Fruit fly (Drosophila melanogaster): Measurements from ENCODE around the gene CG46059.

CG46059 gene

dm6 chr2L:19156737-19157287 lies 26.8 kb downstream of the CG46059 start:
- TF ChIP-seq HLH106 (tag; optimal IDR thresholded peaks at IDR 0.05) (no peak), Rel (GFP tag; optimal IDR thresholded peaks at IDR 0.05) (no peak), Rel (tag; optimal IDR thresholded peaks at IDR 0.05) (peak; percentile 74), Hr83 (GFP tag; optimal IDR thresholded peaks at IDR 0.05; ENCODE audit: poor library complexity, severe bottlenecking) (peak; percentile 35), lola (GFP tag; optimal IDR thresholded peaks at IDR 0.05) (no peak), brk (GFP tag; optimal IDR thresholded peaks at IDR 0.05) (no peak), h (GFP tag; optimal IDR thresholded peaks at IDR 0.05) (no peak), N (GFP tag; optimal IDR thresholded peaks at IDR 0.05) (no peak), fru (GFP tag; optimal IDR thresholded peaks at IDR 0.05) (no peak)

dm6 chr2L:19155937-19156736 lies 27.4 kb downstream of the CG46059 start:
- TF ChIP-seq ey (GFP tag; optimal IDR thresholded peaks at IDR 0.05): no peak
- no peak for TF ChIP-seq GATAd (GFP tag; optimal IDR thresholded peaks at IDR 0.05)
- peak; percentile 33 for TF ChIP-seq woc (GFP tag; optimal IDR thresholded peaks at IDR 0.05)
- peak; percentile 67 for TF ChIP-seq h (GFP tag; optimal IDR thresholded peaks at IDR 0.05)
- TF ChIP-seq foxo (GFP tag; optimal IDR thresholded peaks at IDR 0.05): peak in 1 of 2 experiments; percentile 8
- TF ChIP-seq dsf (GFP tag; optimal IDR thresholded peaks at IDR 0.05; ENCODE audit: borderline replicate concordance): no peak
- TF ChIP-seq fru (GFP tag; optimal IDR thresholded peaks at IDR 0.05): peak; percentile 4
- no peak for TF ChIP-seq Abd-B (GFP tag; optimal IDR thresholded peaks at IDR 0.05)
- TF ChIP-seq sv (GFP tag; optimal IDR thresholded peaks at IDR 0.05): no peak

- peak; percentile 6 for TF ChIP-seq jim (GFP tag; optimal IDR thresholded peaks at IDR 0.05)
- peak; percentile 40 for TF ChIP-seq woc (GFP tag; optimal IDR thresholded peaks at IDR 0.05)
- TF ChIP-seq br (GFP tag; optimal IDR thresholded peaks at IDR 0.05): no peak
- peak in 1 of 2 experiments; percentile 12 for TF ChIP-seq dl (GFP tag; optimal IDR thresholded peaks at IDR 0.05; ENCODE audit: insufficient read depth in 1 of 2, partially characterized antibody in 2 of 2)
- peak; percentile 43 for TF ChIP-seq h (GFP tag; optimal IDR thresholded peaks at IDR 0.05)
- TF ChIP-seq Rel (GFP tag; optimal IDR thresholded peaks at IDR 0.05): no peak
- peak; percentile 66 for TF ChIP-seq Rel (tag; optimal IDR thresholded peaks at IDR 0.05)
- TF ChIP-seq rgr (GFP tag; optimal IDR thresholded peaks at IDR 0.05): no peak
- peak; percentile 50 for TF ChIP-seq Hr83 (GFP tag; optimal IDR thresholded peaks at IDR 0.05; ENCODE audit: poor library complexity, severe bottlenecking)
- peak; percentile 26 for TF ChIP-seq psq (GFP tag; optimal IDR thresholded peaks at IDR 0.05)
Measured at dm6 chr2L:19154893-19155389, 28.6 kb downstream of the CG46059 start.

- no peak for TF ChIP-seq sv (GFP tag; optimal IDR thresholded peaks at IDR 0.05)
- no peak for TF ChIP-seq Dif (GFP tag; optimal IDR thresholded peaks at IDR 0.05; ENCODE audit: partially characterized antibody)
- no peak for TF ChIP-seq Hr83 (GFP tag; optimal IDR thresholded peaks at IDR 0.05; ENCODE audit: poor library complexity, severe bottlenecking)
- TF ChIP-seq Jra (GFP tag; optimal IDR thresholded peaks at IDR 0.05): no peak
Measured at dm6 chr2L:19146645-19147044, 36.9 kb downstream of the CG46059 start.

dm6 chr2L:19146047-19146446 lies 37.5 kb downstream of the CG46059 start:
- TF ChIP-seq fru (GFP tag; optimal IDR thresholded peaks at IDR 0.05) (peak; percentile 21), psq (GFP tag; optimal IDR thresholded peaks at IDR 0.05) (peak; percentile 13), Dif (GFP tag; optimal IDR thresholded peaks at IDR 0.05; ENCODE audit: partially characterized antibody) (no peak), Mio (GFP tag; optimal IDR thresholded peaks at IDR 0.05) (no peak), h (GFP tag; optimal IDR thresholded peaks at IDR 0.05) (peak; percentile 22), dl (GFP tag; optimal IDR thresholded peaks at IDR 0.05; ENCODE audit: insufficient read depth in 1 of 2, partially characterized antibody in 2 of 2) (no peak), foxo (GFP tag; optimal IDR thresholded peaks at IDR 0.05) (no peak), Dfd (GFP tag; optimal IDR thresholded peaks at IDR 0.05) (no peak), Hr83 (GFP tag; optimal IDR thresholded peaks at IDR 0.05; ENCODE audit: poor library complexity, severe bottlenecking) (no peak), Myc (optimal IDR thresholded peaks at IDR 0.05) (no peak), br (GFP tag; optimal IDR thresholded peaks at IDR 0.05) (no peak), woc (GFP tag; optimal IDR thresholded peaks at IDR 0.05) (peak; percentile 33)

- peak; percentile 64 for TF ChIP-seq psq (GFP tag; optimal IDR thresholded peaks at IDR 0.05)
- no peak for TF ChIP-seq GATAd (GFP tag; optimal IDR thresholded peaks at IDR 0.05)
- peak; percentile 6 for TF ChIP-seq pan (optimal IDR thresholded peaks at IDR 0.05)
Measured at dm6 chr2L:19144115-19144514, 39.5 kb downstream of the CG46059 start.

Data from whole organism, wandering third instar larva.